Worm (Caenorhabditis elegans): ENCODE results near the gene pqn-15.

The pqn-15 gene

DNA sequence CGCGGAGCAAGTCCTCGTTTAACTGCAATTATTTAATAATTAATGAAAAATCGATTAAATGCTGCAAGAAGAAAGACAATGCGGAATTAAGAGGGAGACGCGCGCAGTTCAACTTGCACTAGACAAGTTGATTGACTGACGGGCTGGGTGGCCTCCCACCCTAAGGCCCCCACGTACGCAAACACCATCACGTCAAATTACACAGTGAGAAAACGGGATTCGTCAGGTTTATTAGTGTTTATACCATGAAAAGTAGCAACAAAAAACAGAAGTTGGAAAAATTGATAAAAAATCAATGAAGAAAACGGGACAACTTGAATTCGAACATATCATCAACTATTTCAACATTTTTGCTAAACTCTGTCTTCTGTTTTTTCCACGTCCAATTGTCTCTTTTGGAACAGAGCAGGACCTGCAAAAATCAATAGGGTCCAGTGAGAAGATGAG is 821 bp upstream of the pqn-15 start (continued):
- TF ChIP-seq mab-5 (tag; optimal IDR thresholded peaks at IDR 0.05) = no peak
- peak; percentile 37 for TF ChIP-seq sma-9 (GFP tag; optimal IDR thresholded peaks at IDR 0.05)
- no peak for TF ChIP-seq sma-9 (tag; optimal IDR thresholded peaks at IDR 0.05)
- TF ChIP-seq nhr-237 (tag; optimal IDR thresholded peaks at IDR 0.05) = no peak

DNA sequence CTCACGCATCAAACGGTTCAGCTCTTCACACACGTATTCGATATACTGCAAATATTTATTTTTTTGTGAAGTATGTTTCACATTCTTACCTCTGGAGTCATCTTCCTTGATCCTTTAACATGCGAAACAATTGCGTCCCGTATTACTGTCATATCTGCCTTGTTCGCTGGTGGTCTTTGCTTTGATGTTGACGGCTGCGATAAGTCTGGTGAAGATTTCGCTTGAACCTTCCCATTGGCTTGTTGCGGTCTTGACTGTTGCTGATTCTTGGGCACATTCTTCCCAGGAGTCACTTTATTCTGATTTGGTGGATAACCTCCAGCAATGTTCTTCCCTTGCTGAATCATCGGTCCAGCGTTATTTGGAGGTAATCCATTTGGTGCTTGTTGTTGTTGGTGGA is 3.6 kb downstream of the pqn-15 start:
- no peak for TF ChIP-seq lin-13 (GFP tag; optimal IDR thresholded peaks at IDR 0.05)

DNA sequence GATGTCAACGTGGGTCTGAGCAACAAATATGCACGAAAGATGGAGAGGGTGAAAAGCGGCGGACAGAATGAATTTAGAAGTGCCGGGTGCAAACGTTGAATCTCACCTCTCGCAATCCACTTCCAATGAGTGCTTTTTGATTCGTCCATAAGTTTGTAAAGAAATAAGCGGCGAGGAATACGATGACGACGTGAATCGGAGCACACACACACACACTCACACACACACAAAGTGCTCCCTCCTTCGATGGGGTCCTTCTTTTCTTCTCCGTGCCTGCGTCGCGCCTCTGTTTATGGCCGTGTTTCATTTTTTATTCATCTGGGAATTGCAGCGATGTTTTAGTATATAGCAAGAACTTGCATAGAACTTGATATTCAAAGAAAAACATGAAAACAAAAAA is 9.3 kb downstream of the pqn-15 start, which contains the start of gene paf-2:
Gene paf-2 (minus strand): TSS at position 290 of the 400 bp plus-strand sequence.
- TF ChIP-seq lin-11 (tag; optimal IDR thresholded peaks at IDR 0.05) = peak; percentile 8
- no peak for TF ChIP-seq mab-5 (tag; optimal IDR thresholded peaks at IDR 0.05)
- TF ChIP-seq peb-1 (tag; optimal IDR thresholded peaks at IDR 0.05) = no peak
- peak; percentile 5 for TF ChIP-seq nhr-129 (tag; optimal IDR thresholded peaks at IDR 0.05)
- peak; percentile 25 for TF ChIP-seq unc-55 (GFP tag; optimal IDR thresholded peaks at IDR 0.05)

DNA sequence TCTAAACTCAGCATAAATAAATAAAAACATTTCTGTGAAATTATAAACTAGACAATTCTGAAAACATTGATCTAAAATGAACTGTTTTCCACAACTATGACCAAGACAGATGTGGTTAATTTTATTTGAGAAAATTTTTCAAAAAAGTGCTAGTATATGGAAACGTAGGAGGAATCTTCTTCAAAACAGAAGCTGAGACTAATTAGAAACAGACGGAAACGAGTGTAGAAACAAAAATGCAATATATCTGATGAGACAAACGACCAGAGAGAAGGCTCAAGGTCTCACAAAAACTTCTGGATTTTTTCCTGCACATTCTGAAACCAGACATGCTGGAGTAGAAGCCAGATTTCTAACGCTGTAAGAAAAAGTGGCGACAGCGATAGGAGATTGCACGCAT is 10.8 kb downstream of the pqn-15 start:
- TF ChIP-seq zag-1 (tag; optimal IDR thresholded peaks at IDR 0.05) (no peak), mbf-1 (tag; optimal IDR thresholded peaks at IDR 0.05) (no peak), ztf-1 (GFP tag; conservative IDR thresholded peaks at IDR 0.05) (no peak), alr-1 (tag; optimal IDR thresholded peaks at IDR 0.05) (no peak), elt-3 (tag; optimal IDR thresholded peaks at IDR 0.05) (no peak), ztf-4 (tag; optimal IDR thresholded peaks at IDR 0.05) (no peak), mdl-1 (tag; optimal IDR thresholded peaks at IDR 0.05) (no peak), ztf-11 (tag; optimal IDR thresholded peaks at IDR 0.05) (no peak), elt-1 (tag; optimal IDR thresholded peaks at IDR 0.05) (no peak), C34F6.9 (tag; optimal IDR thresholded peaks at IDR 0.05) (no peak), skn-1 (tag; optimal IDR thresholded peaks at IDR 0.05) (no peak), nhr-10 (tag; optimal IDR thresholded peaks at IDR 0.05) (no peak), snpc-4 (tag; optimal IDR thresholded peaks at IDR 0.05) (no peak)

DNA sequence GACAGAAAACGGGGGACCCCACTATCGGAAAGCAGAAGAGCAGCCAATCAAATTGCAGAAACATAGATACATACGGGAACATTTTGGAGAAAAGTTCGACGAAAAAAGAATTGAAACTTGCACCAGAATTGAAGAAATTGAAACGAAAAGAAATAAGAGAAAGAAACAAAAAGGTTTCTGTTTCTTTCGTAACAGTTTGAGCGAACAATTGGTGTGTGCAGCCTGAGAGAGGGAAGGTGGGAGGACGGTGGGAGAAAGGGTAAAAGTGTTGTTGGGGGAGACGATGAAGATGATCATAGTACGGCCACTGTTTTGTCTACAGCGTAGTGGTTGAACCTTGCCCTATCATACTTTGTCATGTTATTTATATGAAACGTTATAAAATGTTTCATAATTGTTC is 11.8 kb downstream of the pqn-15 start:
- TF ChIP-seq nhr-129 (tag; optimal IDR thresholded peaks at IDR 0.05) (peak; percentile 42), fos-1 (tag; optimal IDR thresholded peaks at IDR 0.05) (peak; percentile 22), sma-9 (GFP tag; optimal IDR thresholded peaks at IDR 0.05) (peak; percentile 16), sma-9 (tag; optimal IDR thresholded peaks at IDR 0.05) (no peak), peb-1 (tag; optimal IDR thresholded peaks at IDR 0.05) (no peak)

DNA sequence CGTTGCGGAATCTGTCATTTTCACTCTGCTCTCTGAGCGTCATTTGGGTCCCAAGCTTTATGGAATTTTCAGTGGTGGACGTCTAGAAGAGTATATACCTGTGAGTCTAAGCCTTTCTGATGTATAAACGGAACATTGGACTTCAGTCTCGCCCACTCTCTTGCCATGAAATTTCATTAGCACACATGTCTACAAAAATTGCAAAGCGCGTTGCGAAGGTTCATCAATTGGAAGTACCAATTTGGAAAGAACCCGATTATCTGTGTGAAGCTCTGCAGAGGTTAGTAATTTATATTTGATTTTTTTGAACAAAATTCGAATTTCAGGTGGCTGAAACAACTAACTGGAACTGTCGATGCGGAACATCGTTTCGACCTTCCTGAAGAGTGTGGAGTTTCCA is 17.0 kb downstream of the pqn-15 start:
- TF ChIP-seq nhr-237 (tag; optimal IDR thresholded peaks at IDR 0.05) (no peak), ceh-82 (tag; optimal IDR thresholded peaks at IDR 0.05) (no peak), nhr-25 (tag; optimal IDR thresholded peaks at IDR 0.05) (no peak), unc-55 (GFP tag; optimal IDR thresholded peaks at IDR 0.05) (no peak), unc-62 (GFP tag; optimal IDR thresholded peaks at IDR 0.05) (no peak), lin-13 (GFP tag; optimal IDR thresholded peaks at IDR 0.05) (no peak), nhr-77 (tag; optimal IDR thresholded peaks at IDR 0.05) (no peak)

DNA sequence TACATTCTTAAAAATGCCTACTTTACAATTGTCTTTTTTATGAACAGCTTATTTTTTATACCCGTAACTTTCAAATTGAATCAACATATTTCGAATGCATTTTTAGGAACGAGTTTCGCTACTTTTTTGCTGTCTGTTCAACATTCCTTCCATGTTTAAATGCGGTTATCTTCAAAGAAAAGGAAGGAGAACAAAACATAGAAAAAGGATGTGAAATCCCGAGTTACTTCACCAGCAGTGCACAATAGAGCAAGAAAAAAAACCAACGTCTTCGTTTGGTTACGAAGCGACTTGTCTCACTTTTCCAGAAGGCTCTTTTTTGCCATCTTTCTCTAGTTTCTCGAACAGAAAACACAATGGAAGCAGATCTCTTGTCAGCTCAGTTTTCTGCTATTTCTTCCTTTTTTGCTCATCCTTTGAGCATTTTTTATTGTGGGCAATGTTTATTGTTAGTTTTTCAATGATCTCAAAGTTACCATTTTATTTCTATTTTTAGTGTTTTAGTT is 21.0 kb downstream of the pqn-15 start, which contains the start of gene cka-2:
Gene cka-2 (plus strand): TSS at position 456 of the 506 bp plus-strand sequence.
- TF ChIP-seq unc-55 (GFP tag; optimal IDR thresholded peaks at IDR 0.05) (peak; percentile 8), C34F6.9 (tag; optimal IDR thresholded peaks at IDR 0.05) (peak; percentile 15), alr-1 (tag; optimal IDR thresholded peaks at IDR 0.05) (no peak)

DNA sequence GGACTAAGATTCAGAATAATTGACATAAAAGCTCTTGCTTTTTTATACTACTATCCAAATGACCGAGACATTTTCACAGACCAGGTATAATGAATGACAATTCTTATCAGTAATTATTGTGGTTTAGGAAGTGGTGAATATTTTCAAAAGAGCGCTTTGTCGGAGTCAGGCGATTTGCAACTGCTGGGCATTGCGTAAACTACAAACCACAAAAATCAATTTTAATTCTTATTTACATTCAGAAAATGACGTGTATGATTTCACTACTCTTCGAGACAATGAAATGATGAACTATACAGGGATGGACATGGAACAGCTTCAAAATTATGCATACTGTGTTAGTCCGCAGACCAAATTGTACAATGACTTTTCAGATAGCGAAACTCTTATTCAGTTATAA is 22.3 kb downstream of the pqn-15 start:
- TF ChIP-seq fos-1 (tag; optimal IDR thresholded peaks at IDR 0.05) (peak; percentile 68), egl-27 (tag; optimal IDR thresholded peaks at IDR 0.05) (no peak), R02D3.7 (tag; optimal IDR thresholded peaks at IDR 0.05) (no peak), lsy-2 (tag; optimal IDR thresholded peaks at IDR 0.05) (no peak), peb-1 (tag; optimal IDR thresholded peaks at IDR 0.05) (no peak), nhr-25 (tag; optimal IDR thresholded peaks at IDR 0.05) (no peak), sma-9 (GFP tag; optimal IDR thresholded peaks at IDR 0.05) (peak; percentile 32), sma-9 (tag; optimal IDR thresholded peaks at IDR 0.05) (no peak), ZK546.5 (tag; optimal IDR thresholded peaks at IDR 0.05) (no peak), F13H6.1 (tag; optimal IDR thresholded peaks at IDR 0.05) (no peak), crh-2 (tag; optimal IDR thresholded peaks at IDR 0.05) (peak; percentile 9), sem-4 (tag; optimal IDR thresholded peaks at IDR 0.05) (no peak)
